Fruit fly (Drosophila melanogaster): ENCODE results near the gene CG11608.

Gene CG11608

dm6 chr3R:12641620-12642019 is 3.3 kb downstream of the CG11608 start:
- TF ChIP-seq CTCF (optimal IDR thresholded peaks at IDR 0.05) (no peak), CG8478 (optimal IDR thresholded peaks at IDR 0.05) (no peak)

- TF ChIP-seq CTCF (optimal IDR thresholded peaks at IDR 0.05) (no peak), CG8478 (optimal IDR thresholded peaks at IDR 0.05) (no peak)
These were observed 3.8 kb downstream of the CG11608 start, which contains the start of gene CG6753 for dm6 chr3R:12642051-12642532. Gene CG6753, minus strand, starts transcription at chr3R:12642482.

- no peak for TF ChIP-seq CG8478 (optimal IDR thresholded peaks at IDR 0.05)
- TF ChIP-seq CTCF (optimal IDR thresholded peaks at IDR 0.05) = no peak
These were observed 6.5 kb downstream of the CG11608 start for dm6 chr3R:12644621-12645310.

- no peak for TF ChIP-seq CG8478 (optimal IDR thresholded peaks at IDR 0.05)
These were observed 7.6 kb downstream of the CG11608 start for dm6 chr3R:12645771-12646317.

- no peak for TF ChIP-seq CG8478 (optimal IDR thresholded peaks at IDR 0.05)
- TF ChIP-seq CTCF (optimal IDR thresholded peaks at IDR 0.05) = no peak
These were observed 8.6 kb downstream of the CG11608 start for dm6 chr3R:12646926-12647325.

dm6 chr3R:12647348-12647747 is 9.1 kb downstream of the CG11608 start:
- TF ChIP-seq CTCF (optimal IDR thresholded peaks at IDR 0.05) = no peak
- TF ChIP-seq CG8478 (optimal IDR thresholded peaks at IDR 0.05) = no peak

dm6 chr3R:12647954-12648353 is 9.7 kb downstream of the CG11608 start, which contains the start of gene Dtg:
Gene Dtg, plus strand, starts transcription at chr3R:12648058.
- TF ChIP-seq CG8478 (optimal IDR thresholded peaks at IDR 0.05) (no peak), CTCF (optimal IDR thresholded peaks at IDR 0.05) (no peak)

dm6 chr3R:12649099-12650029 is 11.1 kb downstream of the CG11608 start:
- TF ChIP-seq CG8478 (optimal IDR thresholded peaks at IDR 0.05) (no peak), CTCF (optimal IDR thresholded peaks at IDR 0.05) (no peak)

- no peak for TF ChIP-seq CG8478 (optimal IDR thresholded peaks at IDR 0.05)
- TF ChIP-seq CTCF (optimal IDR thresholded peaks at IDR 0.05) = peak; percentile 67 to 77
These were observed 12.3 kb downstream of the CG11608 start for dm6 chr3R:12650537-12650936.

dm6 chr3R:12652736-12653135 is 14.5 kb downstream of the CG11608 start:
- TF ChIP-seq CG8478 (optimal IDR thresholded peaks at IDR 0.05) = no peak
- no peak for TF ChIP-seq CTCF (optimal IDR thresholded peaks at IDR 0.05)

- no peak for TF ChIP-seq CTCF (optimal IDR thresholded peaks at IDR 0.05)
- TF ChIP-seq CG8478 (optimal IDR thresholded peaks at IDR 0.05) = no peak
These were observed 15.4 kb downstream of the CG11608 start for dm6 chr3R:12653511-12654252.

- TF ChIP-seq CG8478 (optimal IDR thresholded peaks at IDR 0.05) (no peak), CTCF (optimal IDR thresholded peaks at IDR 0.05) (no peak)
These were observed 16.0 kb downstream of the CG11608 start, which contains the start of gene CG6225 for dm6 chr3R:12654253-12654623. Gene CG6225, plus strand, starts transcription at chr3R:12654577.

dm6 chr3R:12656946-12657566 is 18.8 kb downstream of the CG11608 start:
- TF ChIP-seq CTCF (optimal IDR thresholded peaks at IDR 0.05) (no peak), CG8478 (optimal IDR thresholded peaks at IDR 0.05) (no peak)

dm6 chr3R:12662531-12662930 is 24.2 kb downstream of the CG11608 start, which contains the start of gene CG14395:
Gene CG14395, plus strand, starts transcription at chr3R:12662831.
- TF ChIP-seq CG8478 (optimal IDR thresholded peaks at IDR 0.05) (no peak), CTCF (optimal IDR thresholded peaks at IDR 0.05) (no peak)

Data from S2 (cell line).